Fruit fly (Drosophila melanogaster) whole organism, prepupa: Measurements from ENCODE around the gene CG14194.

Experiments
- CG3032 ChIP-seq: fragments of 200-800 bp; optimal IDR thresholded peaks from 2 replicates; lab custom pipeline; 2019; ENCODE audit warnings: missing biosample characterization, mild to moderate bottlenecking, missing genetic modification characterization, moderate library complexity
- CG32006 ChIP-seq: fragments of 200-800 bp; sonication (Bioruptor generic); optimal IDR thresholded peaks from 3 replicates; lab custom pipeline; 2017; ENCODE audit warnings: missing biosample characterization, mild to moderate bottlenecking, missing genetic modification characterization
- eg ChIP-seq: fragments of 200-800 bp; sonication (Bioruptor generic); IDR thresholded peaks from 3 replicates; pipeline ENCODE4 v1.3.6; 2022; ENCODE audit warnings: missing biosample characterization, missing genetic modification characterization
- fd85E ChIP-seq: fragments of 200-800 bp; sonication (Bioruptor generic); optimal IDR thresholded peaks from 3 replicates; lab custom pipeline; 2016; ENCODE audit warnings: missing biosample characterization, missing genetic modification characterization

DNA sequence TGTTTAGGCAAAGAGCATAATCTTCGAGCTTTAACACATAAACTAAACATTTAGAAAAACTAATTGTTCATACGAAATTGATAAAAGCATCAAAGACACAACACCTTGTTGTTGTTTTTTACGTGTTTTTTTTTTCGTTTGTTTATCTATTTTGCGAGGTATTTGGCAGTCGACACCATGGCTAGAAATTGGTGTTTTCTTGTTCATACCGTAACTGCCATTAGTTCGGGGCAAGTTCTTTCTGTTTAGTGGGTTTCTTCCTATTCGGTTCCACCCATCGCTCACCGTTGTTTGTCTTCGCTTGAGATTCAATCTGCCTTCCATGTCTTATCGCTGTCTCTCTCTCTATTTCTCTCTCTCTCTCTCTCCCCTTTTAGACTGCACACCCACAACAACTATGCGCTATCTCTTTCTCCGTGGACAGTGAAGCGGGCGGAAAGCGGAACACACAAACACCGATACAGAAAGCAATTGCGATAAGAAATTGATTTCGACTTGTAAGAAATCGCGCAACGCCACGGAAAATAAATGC is 46.9 kb upstream of the CG14194 start:
- TF ChIP-seq fd85E (GFP tag; lab: Kevin White, UChicago) = no peak
- TF ChIP-seq CG3032 (tag; lab: Kevin White, UChicago) = no peak
- TF ChIP-seq eg = peak; percentile 52; the same call in 2 of the 3 replicates
- peak; percentile 78 for TF ChIP-seq CG32006 (GFP tag; lab: Kevin White, UChicago)
